Worm (Caenorhabditis elegans) whole organism, L1 larva: ENCODE results near the gene jip-1.

Source experiments
- ces-1 ChIP-seq: fragments of 150-350 bp; optimal IDR thresholded peaks from 2 replicates; lab custom pipeline; 2014; ENCODE audit warnings: missing biosample characterization, missing genetic modification reagents, missing genetic modification characterization
- lin-35 ChIP-seq, 2 experiments: fragments of 150-350 bp; optimal IDR thresholded peaks; 2 replicates each; lab custom pipeline; 2014; ENCODE audit warnings: missing biosample characterization in 2 of 2, missing genetic modification characterization in 2 of 2, missing genetic modification reagents in 2 of 2
- lsy-2 ChIP-seq, 2 experiments: fragments of 150-350 bp; optimal IDR thresholded peaks; 2 replicates each; lab custom pipeline; 2014; ENCODE audit warnings: missing biosample characterization in 2 of 2, missing genetic modification characterization in 2 of 2
- nhr-77 ChIP-seq: fragments of 150-350 bp; optimal IDR thresholded peaks from 2 replicates; lab custom pipeline; 2014; ENCODE audit warnings: missing biosample characterization, missing genetic modification characterization
- nhr-84 ChIP-seq: sonication (generic microtip); optimal IDR thresholded peaks from 2 replicates; lab custom pipeline; 2017; ENCODE audit warnings: missing biosample characterization, missing genetic modification characterization
- snpc-4 ChIP-seq: fragments of 150-350 bp; optimal IDR thresholded peaks from 2 replicates; lab custom pipeline; 2014; ENCODE audit warnings: missing biosample characterization, missing genetic modification characterization

DNA sequence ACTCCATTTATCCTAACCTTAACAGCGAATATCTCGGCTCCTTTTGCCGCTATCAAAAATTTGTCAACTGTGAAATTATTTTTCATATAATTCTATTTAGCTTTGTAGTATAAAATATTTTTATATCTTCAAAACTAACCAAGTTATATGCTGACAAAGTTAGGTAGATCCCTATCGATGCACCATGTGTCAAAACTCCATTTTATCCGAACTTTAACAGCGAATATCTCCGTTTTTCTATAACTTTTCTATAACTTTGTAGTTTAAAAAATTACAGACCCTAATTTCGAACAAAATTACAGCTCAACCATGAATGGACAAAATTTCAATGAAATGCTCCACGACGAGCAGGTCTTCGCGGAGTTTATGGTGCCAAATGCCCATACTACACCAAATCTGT lies 31.0 kb upstream of the jip-1 start, which contains the start of gene Y57G7A.2:
- no peak for TF ChIP-seq snpc-4 (tag; lab: Kevin White, UChicago)
- no peak for TF ChIP-seq ces-1 (GFP tag; lab: Kevin White, UChicago)
- no peak for TF ChIP-seq nhr-84
- TF ChIP-seq lsy-2 (tag; optimal IDR thresholded peaks at IDR 0.05; lab: Kevin White, UChicago) = no peak
- no peak for TF ChIP-seq nhr-77 (tag; lab: Kevin White, UChicago)
- no peak for TF ChIP-seq lin-35 (GFP tag; optimal IDR thresholded peaks at IDR 0.05; lab: Kevin White, UChicago)
